Worm (Caenorhabditis elegans): ENCODE results near the gene mif-2.

DNA sequence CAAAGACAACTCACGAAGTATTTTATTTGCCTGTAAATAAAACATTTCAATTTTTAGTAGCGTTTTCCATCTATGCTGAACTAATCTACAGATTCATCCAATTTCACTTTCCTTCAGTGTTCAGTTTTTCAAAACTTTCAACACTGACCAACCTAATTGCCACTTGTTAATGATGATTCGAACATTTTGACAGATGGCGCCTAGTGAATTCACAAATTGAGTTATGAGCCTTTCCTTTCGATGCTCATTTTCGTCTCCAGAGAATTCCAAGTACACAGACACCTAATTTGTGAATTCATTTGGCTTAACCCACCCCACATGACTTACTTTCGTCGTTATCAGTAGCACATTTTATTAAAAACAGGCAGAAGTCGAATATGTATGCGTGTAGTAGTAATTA is 31.4 kb downstream of the mif-2 start:
- no peak for TF ChIP-seq T22C8.4 (GFP tag; IDR thresholded peaks at IDR 0.05)
- no peak for TF ChIP-seq flt-1 (GFP tag; IDR thresholded peaks at IDR 0.05)
- no peak for TF ChIP-seq ref-1 (GFP tag; conservative IDR thresholded peaks at IDR 0.05)
- no peak for TF ChIP-seq ztf-29 (GFP tag; IDR thresholded peaks at IDR 0.05)
- TF ChIP-seq ztf-23 (GFP tag; IDR thresholded peaks at IDR 0.05) = no peak
- TF ChIP-seq tab-1 (GFP tag; IDR thresholded peaks at IDR 0.05) = no peak
- no peak for TF ChIP-seq med-1 (GFP tag; optimal IDR thresholded peaks at IDR 0.05; ENCODE audit: insufficient read depth)

Data from whole organism, midembryonic.